Fruit fly (Drosophila melanogaster): ENCODE measurements around the gene CG12885.

CG12885 gene

DNA sequence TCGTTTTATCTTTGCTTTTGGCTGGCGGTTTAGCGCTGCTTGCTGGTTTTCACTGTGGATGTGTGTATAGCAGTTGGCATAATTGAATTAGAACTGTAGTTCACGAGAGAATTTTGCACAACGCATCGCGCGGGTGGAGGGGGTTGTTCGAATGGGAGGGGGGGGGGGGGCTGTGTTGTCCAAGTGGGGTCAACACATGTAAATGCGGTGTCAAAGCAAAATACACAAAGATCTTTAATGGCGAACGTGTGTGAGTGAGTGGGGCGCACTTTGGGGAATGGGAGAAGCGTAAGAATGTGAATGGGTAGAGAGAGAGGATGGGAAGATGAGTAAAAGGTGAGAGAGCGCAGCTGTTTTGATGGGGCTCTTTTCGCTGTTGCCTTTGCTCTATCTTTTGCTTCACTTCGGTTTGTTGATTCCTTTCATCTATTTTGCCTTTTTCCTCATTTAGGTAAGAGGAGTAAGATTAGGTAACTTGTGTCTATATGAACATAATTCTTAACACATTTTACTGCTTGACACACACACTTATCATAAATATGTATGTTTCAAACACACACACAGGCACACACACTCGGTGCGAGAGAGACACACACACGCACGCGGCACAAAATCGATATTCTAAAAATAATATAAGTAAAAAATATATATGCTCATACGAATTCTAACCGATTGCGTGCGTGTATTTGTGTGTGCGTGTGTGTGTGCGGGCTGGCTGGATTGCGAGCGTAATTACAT, 59.8 kb downstream of the CG12885 start (continued):
- TF ChIP-seq Antp (GFP tag; optimal IDR thresholded peaks at IDR 0.05), result no peak
- no peak for TF ChIP-seq Taf1 (GFP tag; IDR thresholded peaks at IDR 0.05)
- TF ChIP-seq CG10274 (GFP tag; optimal IDR thresholded peaks at IDR 0.05), result no peak
- TF ChIP-seq nom (GFP tag; optimal IDR thresholded peaks at IDR 0.05), result peak; percentile 21
- no peak for TF ChIP-seq ewg (GFP tag; optimal IDR thresholded peaks at IDR 0.05)
- no peak for TF ChIP-seq trh (GFP tag; optimal IDR thresholded peaks at IDR 0.05)
- no peak for TF ChIP-seq ro (GFP tag; IDR thresholded peaks at IDR 0.05)
- TF ChIP-seq nau (GFP tag; optimal IDR thresholded peaks at IDR 0.05), result peak; percentile 9
- no peak for TF ChIP-seq CG8359 (GFP tag; optimal IDR thresholded peaks at IDR 0.05; ENCODE audit: borderline replicate concordance)
- TF ChIP-seq Abd-B (GFP tag; optimal IDR thresholded peaks at IDR 0.05), result no peak
- TF ChIP-seq Dad (GFP tag; optimal IDR thresholded peaks at IDR 0.05), result no peak
- TF ChIP-seq CG6791 (GFP tag; IDR thresholded peaks at IDR 0.05; ENCODE audit: partially characterized antibody), result 0 out of 3 replicates have a peak, but pooled peaks have one; percentile 26
- TF ChIP-seq vfl (GFP tag; optimal IDR thresholded peaks at IDR 0.05), result no peak
- TF ChIP-seq Kr (GFP tag; optimal IDR thresholded peaks at IDR 0.05), result no peak
- no peak for TF ChIP-seq seq (GFP tag; IDR thresholded peaks at IDR 0.05)
- no peak for TF ChIP-seq Awh (GFP tag; IDR thresholded peaks at IDR 0.05)
- TF ChIP-seq zfh1 (GFP tag; IDR thresholded peaks at IDR 0.05), result no peak
- TF ChIP-seq grau (tag; optimal IDR thresholded peaks at IDR 0.05), result peak; percentile 68
- no peak for TF ChIP-seq CG2202 (tag; optimal IDR thresholded peaks at IDR 0.05)
- no peak for TF ChIP-seq CG7372 (GFP tag; IDR thresholded peaks at IDR 0.05)
- no peak for TF ChIP-seq Bdp1 (GFP tag; optimal IDR thresholded peaks at IDR 0.05)
- TF ChIP-seq CG33213 (GFP tag; optimal IDR thresholded peaks at IDR 0.05), result no peak
- TF ChIP-seq ash1 (GFP tag; optimal IDR thresholded peaks at IDR 0.05), result no peak
- no peak for TF ChIP-seq CG42726 (GFP tag; IDR thresholded peaks at IDR 0.05; ENCODE audit: partially characterized antibody)
- no peak for TF ChIP-seq Dip2 (GFP tag; IDR thresholded peaks at IDR 0.05)
- no peak for TF ChIP-seq sqz (GFP tag; optimal IDR thresholded peaks at IDR 0.05)
- TF ChIP-seq CG10959 (GFP tag; IDR thresholded peaks at IDR 0.05), result no peak
- TF ChIP-seq wor (GFP tag; IDR thresholded peaks at IDR 0.05), result no peak
- TF ChIP-seq sima (GFP tag; optimal IDR thresholded peaks at IDR 0.05), result no peak
- TF ChIP-seq psq (GFP tag; optimal IDR thresholded peaks at IDR 0.05), result peak; percentile 19
- no peak for TF ChIP-seq otp (GFP tag; IDR thresholded peaks at IDR 0.05)
- TF ChIP-seq CG18262 (tag; optimal IDR thresholded peaks at IDR 0.05), result no peak
- TF ChIP-seq CG18764 (GFP tag; optimal IDR thresholded peaks at IDR 0.05), result no peak
- TF ChIP-seq CG7556 (GFP tag; optimal IDR thresholded peaks at IDR 0.05), result no peak
- no peak for TF ChIP-seq tx (GFP tag; optimal IDR thresholded peaks at IDR 0.05)
- no peak for TF ChIP-seq wdn (GFP tag; IDR thresholded peaks at IDR 0.05)
- TF ChIP-seq Hr78 (GFP tag; optimal IDR thresholded peaks at IDR 0.05), result peak in 1 of 2 experiments; percentile 81
- no peak for TF ChIP-seq CG14860 (GFP tag; IDR thresholded peaks at IDR 0.05; ENCODE audit: partially characterized antibody)
- TF ChIP-seq CG17385 (GFP tag; optimal IDR thresholded peaks at IDR 0.05), result no peak
- TF ChIP-seq CG9215 (GFP tag; IDR thresholded peaks at IDR 0.05), result no peak
- no peak for TF ChIP-seq CG31388 (GFP tag; optimal IDR thresholded peaks at IDR 0.05)
- TF ChIP-seq prd (optimal IDR thresholded peaks at IDR 0.05), result no peak
- no peak for TF ChIP-seq prd (GFP tag; IDR thresholded peaks at IDR 0.05)
